Worm (Caenorhabditis elegans): ENCODE measurements around the gene C32D5.7.

Gene C32D5.7

DNA sequence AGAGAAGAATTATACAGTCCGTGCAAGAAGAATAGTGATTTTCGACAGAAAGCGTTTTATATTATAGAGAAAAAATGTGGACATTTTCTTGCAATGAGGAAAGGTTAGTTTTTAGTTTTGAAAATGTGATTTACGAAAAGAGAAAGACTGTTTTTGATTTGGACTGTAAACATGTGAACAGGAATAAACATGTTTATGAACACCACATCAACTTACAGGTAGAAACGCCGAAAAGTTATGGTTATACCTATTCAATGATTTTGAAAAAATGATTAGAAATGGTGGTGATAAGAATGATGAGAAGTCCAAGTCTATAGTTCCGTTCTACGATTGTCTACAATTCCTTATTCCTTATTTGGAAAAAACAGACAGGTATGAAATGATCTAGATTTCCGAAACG, 4.7 kb upstream of the C32D5.7 start:
- TF ChIP-seq elt-1 (tag; optimal IDR thresholded peaks at IDR 0.05), result no peak
- no peak for TF ChIP-seq nhr-6 (tag; optimal IDR thresholded peaks at IDR 0.05)
- TF ChIP-seq snpc-4 (tag; optimal IDR thresholded peaks at IDR 0.05), result no peak
- TF ChIP-seq nhr-23 (tag; optimal IDR thresholded peaks at IDR 0.05), result no peak
- TF ChIP-seq ama-1 (optimal IDR thresholded peaks at IDR 0.05), result no peak
- no peak for TF ChIP-seq peb-1 (tag; optimal IDR thresholded peaks at IDR 0.05)
- TF ChIP-seq nhr-237 (tag; optimal IDR thresholded peaks at IDR 0.05), result no peak
- no peak for TF ChIP-seq sma-9 (GFP tag; optimal IDR thresholded peaks at IDR 0.05)
- TF ChIP-seq sma-9 (tag; optimal IDR thresholded peaks at IDR 0.05), result no peak
- no peak for TF ChIP-seq mab-5 (tag; optimal IDR thresholded peaks at IDR 0.05)
- no peak for TF ChIP-seq nhr-11 (tag; optimal IDR thresholded peaks at IDR 0.05)
- TF ChIP-seq gmeb-1 (tag; optimal IDR thresholded peaks at IDR 0.05), result no peak
- TF ChIP-seq mbf-1 (tag; optimal IDR thresholded peaks at IDR 0.05), result no peak
- no peak for TF ChIP-seq mdl-1 (tag; optimal IDR thresholded peaks at IDR 0.05)
- TF ChIP-seq ZK546.5 (tag; optimal IDR thresholded peaks at IDR 0.05), result no peak
- no peak for TF ChIP-seq elt-3 (tag; optimal IDR thresholded peaks at IDR 0.05)
- TF ChIP-seq aly-2 (tag; optimal IDR thresholded peaks at IDR 0.05), result no peak
- no peak for TF ChIP-seq alr-1 (tag; optimal IDR thresholded peaks at IDR 0.05)
- no peak for TF ChIP-seq nhr-12 (tag; optimal IDR thresholded peaks at IDR 0.05)
- no peak for TF ChIP-seq nhr-25 (tag; optimal IDR thresholded peaks at IDR 0.05)

DNA sequence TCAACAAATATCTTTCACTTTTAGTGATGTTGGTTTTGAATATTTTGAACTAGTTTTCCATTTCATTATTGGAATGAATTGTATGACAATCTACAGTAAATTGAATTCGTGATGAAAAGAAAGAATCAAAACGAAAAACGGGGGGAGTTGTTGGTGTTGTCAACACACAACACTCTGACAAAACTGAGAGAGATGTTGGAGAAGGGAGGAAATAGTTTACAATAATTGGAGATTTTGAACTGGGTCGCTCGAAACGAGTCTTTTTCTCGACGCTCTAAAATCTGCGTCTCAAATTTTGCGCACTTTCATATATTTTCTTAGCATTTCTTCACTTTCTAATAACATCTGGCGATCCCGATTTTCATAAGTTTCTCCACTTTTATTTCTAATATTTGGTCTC, 4.0 kb upstream of the C32D5.7 start, which contains the start of gene txt-18:
Gene txt-18, plus strand, starts transcription at position 180 of the 400 bp plus-strand sequence.
- peak in 1 of 2 experiments; percentile 34 for TF ChIP-seq lsy-2 (tag; optimal IDR thresholded peaks at IDR 0.05)
- peak; percentile 72 for TF ChIP-seq blmp-1 (tag; optimal IDR thresholded peaks at IDR 0.05; ENCODE audit: insufficient read depth)
- peak; percentile 4 for TF ChIP-seq unc-55 (GFP tag; optimal IDR thresholded peaks at IDR 0.05)
- TF ChIP-seq crh-2 (tag; optimal IDR thresholded peaks at IDR 0.05), result peak; percentile 9
- peak; percentile 39 for TF ChIP-seq nhr-21 (tag; optimal IDR thresholded peaks at IDR 0.05)
- no peak for TF ChIP-seq gmeb-1 (tag; optimal IDR thresholded peaks at IDR 0.05)
- peak; percentile 13 for TF ChIP-seq F13H6.1 (tag; optimal IDR thresholded peaks at IDR 0.05)
- peak; percentile 48 for TF ChIP-seq sma-9 (GFP tag; optimal IDR thresholded peaks at IDR 0.05)
- TF ChIP-seq sma-9 (tag; optimal IDR thresholded peaks at IDR 0.05), result no peak
- TF ChIP-seq nhr-129 (tag; optimal IDR thresholded peaks at IDR 0.05), result peak; percentile 59
- no peak for TF ChIP-seq nhr-11 (tag; optimal IDR thresholded peaks at IDR 0.05)
- TF ChIP-seq ztf-4 (tag; optimal IDR thresholded peaks at IDR 0.05), result peak; percentile 6
- TF ChIP-seq peb-1 (tag; optimal IDR thresholded peaks at IDR 0.05), result no peak
- TF ChIP-seq nhr-25 (tag; optimal IDR thresholded peaks at IDR 0.05), result peak; percentile 72
- peak; percentile 17 for TF ChIP-seq egl-27 (tag; optimal IDR thresholded peaks at IDR 0.05)
- TF ChIP-seq C34F6.9 (tag; optimal IDR thresholded peaks at IDR 0.05), result peak; percentile 27

DNA sequence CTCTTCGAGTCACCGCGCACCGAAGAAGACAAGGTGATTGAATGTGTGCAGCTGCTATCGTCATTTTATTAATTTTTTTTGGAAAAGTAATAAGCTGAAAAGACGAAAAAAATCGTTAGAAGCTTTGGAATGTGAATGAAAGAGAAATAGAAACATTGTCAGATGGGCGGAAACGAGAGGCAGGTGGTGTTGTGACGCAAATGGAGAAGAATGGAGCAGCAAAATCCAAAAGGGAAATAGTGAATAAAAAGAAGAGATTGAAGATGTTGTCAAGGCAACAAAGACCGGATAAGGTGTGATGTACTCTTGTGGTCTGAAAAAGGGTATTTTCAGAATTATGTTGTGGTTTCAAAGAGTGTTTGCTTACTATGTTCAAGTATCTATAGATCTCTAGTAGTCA, 2.6 kb upstream of the C32D5.7 start:
- TF ChIP-seq lsy-2 (tag; optimal IDR thresholded peaks at IDR 0.05) (peak in 1 of 2 experiments; percentile 10), F13H6.1 (tag; optimal IDR thresholded peaks at IDR 0.05) (no peak), nhr-11 (tag; optimal IDR thresholded peaks at IDR 0.05) (no peak), nhr-129 (tag; optimal IDR thresholded peaks at IDR 0.05) (peak; percentile 11), crh-2 (tag; optimal IDR thresholded peaks at IDR 0.05) (peak; percentile 2)

DNA sequence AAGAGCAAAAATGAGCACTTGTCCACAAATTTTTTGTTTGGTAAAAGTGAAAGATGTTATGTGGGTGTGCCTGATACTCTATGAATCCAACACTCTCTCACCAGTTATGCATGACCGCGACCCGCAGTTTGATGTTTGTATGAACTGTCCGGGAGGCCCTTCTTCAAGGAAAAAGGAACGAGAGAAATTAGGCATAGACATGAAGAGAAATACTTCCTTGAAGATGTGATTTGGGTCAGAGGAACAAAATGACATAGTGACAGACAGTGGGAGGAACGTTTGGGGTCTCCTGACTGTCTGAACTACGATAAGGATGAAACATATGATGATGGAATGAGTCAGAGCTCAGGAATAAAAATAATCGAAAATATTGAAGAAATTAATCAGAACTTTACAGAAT, 1.2 kb upstream of the C32D5.7 start:
- TF ChIP-seq sma-9 (GFP tag; optimal IDR thresholded peaks at IDR 0.05) (no peak), sma-9 (tag; optimal IDR thresholded peaks at IDR 0.05) (no peak), fos-1 (tag; optimal IDR thresholded peaks at IDR 0.05) (peak; percentile 42)

DNA sequence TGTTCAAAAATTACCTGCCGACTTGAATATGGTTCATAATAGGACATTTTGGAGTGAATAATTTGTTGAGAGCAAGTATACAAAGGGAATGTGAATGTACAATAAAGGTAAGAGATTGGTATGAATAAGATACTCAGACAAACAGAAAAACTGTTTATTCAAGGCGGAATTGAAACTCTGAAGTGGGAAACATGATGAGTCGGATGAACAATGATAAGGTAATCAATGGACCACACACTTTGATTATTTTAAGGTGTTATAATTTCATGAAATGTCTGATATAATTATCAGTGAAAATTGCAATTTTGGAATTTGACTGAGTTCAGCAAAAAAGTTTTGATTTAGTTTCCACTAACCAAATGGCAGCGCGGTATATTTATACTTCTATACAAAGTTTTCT, 337 bp downstream of the C32D5.7 start:
- TF ChIP-seq unc-55 (GFP tag; optimal IDR thresholded peaks at IDR 0.05), result no peak
- peak; percentile 46 for TF ChIP-seq fos-1 (tag; optimal IDR thresholded peaks at IDR 0.05)
- TF ChIP-seq ztf-11 (tag; optimal IDR thresholded peaks at IDR 0.05), result no peak
- no peak for TF ChIP-seq elt-1 (tag; optimal IDR thresholded peaks at IDR 0.05)
- TF ChIP-seq nhr-25 (tag; optimal IDR thresholded peaks at IDR 0.05), result no peak
- TF ChIP-seq mbf-1 (tag; optimal IDR thresholded peaks at IDR 0.05), result no peak
- TF ChIP-seq nhr-237 (tag; optimal IDR thresholded peaks at IDR 0.05), result no peak
- TF ChIP-seq ztf-1 (GFP tag; conservative IDR thresholded peaks at IDR 0.05), result no peak
- TF ChIP-seq ama-1 (optimal IDR thresholded peaks at IDR 0.05), result no peak

DNA sequence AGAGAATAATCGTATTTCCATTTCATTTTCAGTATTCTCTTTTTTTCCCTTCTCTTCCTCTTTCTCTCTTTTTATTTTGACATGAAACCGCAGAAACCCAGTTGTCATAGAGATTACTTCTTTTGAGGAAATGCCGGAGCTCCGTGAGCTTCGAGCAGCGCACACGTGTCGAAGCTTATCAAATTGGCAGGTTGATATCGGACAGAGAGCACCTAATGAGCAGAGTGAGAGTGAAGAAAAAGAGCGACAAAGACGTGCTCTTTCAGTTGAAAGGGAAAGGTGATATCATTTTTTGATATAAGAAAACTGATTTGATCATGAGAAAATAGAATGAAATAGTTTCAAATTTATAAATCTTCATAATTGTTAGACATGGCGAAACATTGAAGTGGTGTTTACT, 4.5 kb downstream of the C32D5.7 start, which contains the start of gene C32D5.14:
Gene C32D5.14, plus strand, starts transcription at position 131 of the 400 bp plus-strand sequence.
- TF ChIP-seq ceh-82 (tag; optimal IDR thresholded peaks at IDR 0.05), result no peak
- TF ChIP-seq nhr-12 (tag; optimal IDR thresholded peaks at IDR 0.05), result no peak
- TF ChIP-seq elt-3 (tag; optimal IDR thresholded peaks at IDR 0.05), result no peak
- no peak for TF ChIP-seq mbf-1 (tag; optimal IDR thresholded peaks at IDR 0.05)
- TF ChIP-seq ZK546.5 (tag; optimal IDR thresholded peaks at IDR 0.05), result no peak
- no peak for TF ChIP-seq sem-4 (tag; optimal IDR thresholded peaks at IDR 0.05)
- no peak for TF ChIP-seq sma-9 (GFP tag; optimal IDR thresholded peaks at IDR 0.05)
- TF ChIP-seq sma-9 (tag; optimal IDR thresholded peaks at IDR 0.05), result no peak
- TF ChIP-seq gmeb-1 (tag; optimal IDR thresholded peaks at IDR 0.05), result no peak
- no peak for TF ChIP-seq ztf-1 (GFP tag; conservative IDR thresholded peaks at IDR 0.05)
- no peak for TF ChIP-seq snpc-4 (tag; optimal IDR thresholded peaks at IDR 0.05)
- no peak for TF ChIP-seq nhr-11 (tag; optimal IDR thresholded peaks at IDR 0.05)
- TF ChIP-seq ztf-4 (tag; optimal IDR thresholded peaks at IDR 0.05), result no peak
- TF ChIP-seq ztf-11 (tag; optimal IDR thresholded peaks at IDR 0.05), result no peak
- TF ChIP-seq fos-1 (tag; optimal IDR thresholded peaks at IDR 0.05), result peak; percentile 53
- no peak for TF ChIP-seq nhr-23 (tag; optimal IDR thresholded peaks at IDR 0.05)
- peak; percentile 23 for TF ChIP-seq nhr-21 (tag; optimal IDR thresholded peaks at IDR 0.05)
- no peak for TF ChIP-seq nhr-237 (tag; optimal IDR thresholded peaks at IDR 0.05)
- TF ChIP-seq lin-11 (tag; optimal IDR thresholded peaks at IDR 0.05), result peak; percentile 20
- no peak for TF ChIP-seq zag-1 (tag; optimal IDR thresholded peaks at IDR 0.05)

Measured in whole organism, L2 larva.